Fruit fly (Drosophila melanogaster): ENCODE data around the gene CG3690.

DNA sequence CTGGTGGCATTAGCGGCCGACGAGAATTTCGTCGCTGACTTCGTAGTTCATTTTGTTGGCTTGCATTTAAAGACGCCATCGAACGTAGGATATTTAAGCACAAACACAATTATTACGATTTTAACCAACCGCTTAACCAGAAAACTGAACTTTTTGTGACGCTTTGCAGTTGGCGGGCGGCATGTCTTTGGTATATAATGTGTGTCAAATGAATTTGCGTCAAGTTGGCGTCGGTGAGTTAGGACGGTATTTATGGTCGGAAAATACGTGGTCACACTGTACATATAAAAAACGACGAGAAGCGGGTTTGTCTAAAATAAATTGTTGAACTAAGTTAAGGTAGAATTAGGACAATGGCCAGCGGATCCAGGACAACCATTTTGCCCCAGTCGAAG is 23.8 kb downstream of the CG3690 start, which contains the start of the genes CG43867 and MED22:
- TF ChIP-seq Abd-B (GFP tag; optimal IDR thresholded peaks at IDR 0.05) (no peak), psq (GFP tag; optimal IDR thresholded peaks at IDR 0.05) (no peak), Hr78 (GFP tag; optimal IDR thresholded peaks at IDR 0.05) (no peak), Mio (GFP tag; optimal IDR thresholded peaks at IDR 0.05) (no peak), sage (GFP tag; optimal IDR thresholded peaks at IDR 0.05) (no peak), Myc (optimal IDR thresholded peaks at IDR 0.05) (no peak)
